Worm (Caenorhabditis elegans) whole organism, midembryonic: ENCODE results near the gene rhgf-1.

Experiments used
- T22C8.4 ChIP-seq: fragments of 200-800 bp; sonication (Bioruptor generic); IDR thresholded peaks from 2 replicates; pipeline ENCODE4 v1.3.6; 2022; ENCODE audit warnings: missing genetic modification characterization, missing compliant biosample characterization
- cog-1 ChIP-seq: sonication (generic microtip); optimal IDR thresholded peaks from 2 replicates; lab custom pipeline; 2016; ENCODE audit warnings: missing genetic modification characterization, missing compliant biosample characterization
- flt-1 ChIP-seq: fragments of 200-800 bp; sonication (Bioruptor generic); IDR thresholded peaks from 2 replicates; pipeline ENCODE4 v1.3.6; 2022; ENCODE audit warnings: missing genetic modification characterization, missing compliant biosample characterization
- klf-2 ChIP-seq: fragments of 200-800 bp; sonication (Bioruptor generic); conservative IDR thresholded peaks from 2 replicates; pipeline ENCODE4 v1.3.6; 2022; ENCODE audit warnings: missing genetic modification reagents, missing genetic modification characterization, missing compliant biosample characterization
- med-1 ChIP-seq: sonication (generic microtip); optimal IDR thresholded peaks from 2 replicates; lab custom pipeline; 2017; ENCODE audit warnings: missing genetic modification characterization, mild to moderate bottlenecking, missing compliant biosample characterization, antibody characterized with exemption, missing genetic modification reagents; ENCODE audit not compliant: insufficient read depth
- ref-1 ChIP-seq: fragments of 200-800 bp; sonication (Bioruptor generic); conservative IDR thresholded peaks from 2 replicates; pipeline ENCODE4 v1.3.6; 2022; ENCODE audit warnings: missing genetic modification reagents, missing genetic modification characterization, missing compliant biosample characterization
- tab-1 ChIP-seq: fragments of 200-800 bp; sonication (Bioruptor generic); IDR thresholded peaks from 2 replicates; pipeline ENCODE4 v1.3.6; 2022; ENCODE audit warnings: missing genetic modification characterization, missing compliant biosample characterization
- ztf-23 ChIP-seq: fragments of 200-800 bp; sonication (Bioruptor generic); IDR thresholded peaks from 2 replicates; pipeline ENCODE4 v1.3.6; 2022; ENCODE audit warnings: missing genetic modification reagents, missing genetic modification characterization, missing compliant biosample characterization
- ztf-29 ChIP-seq: fragments of 200-800 bp; sonication (Bioruptor generic); IDR thresholded peaks from 2 replicates; pipeline ENCODE4 v1.3.6; 2022; ENCODE audit warnings: missing genetic modification reagents, missing genetic modification characterization, missing compliant biosample characterization

- no peak for TF ChIP-seq T22C8.4 (GFP tag; lab: Robert Waterston, UW)
- TF ChIP-seq tab-1 (GFP tag; lab: Robert Waterston, UW) = no peak
- no peak for TF ChIP-seq ref-1 (GFP tag; lab: Robert Waterston, UW)
- no peak for TF ChIP-seq med-1 (GFP tag; lab: Kevin White, UChicago)
- TF ChIP-seq cog-1 (tag; lab: Kevin White, UChicago) = no peak
- TF ChIP-seq ztf-29 (GFP tag; lab: Robert Waterston, UW) = no peak
- TF ChIP-seq ztf-23 (GFP tag; lab: Robert Waterston, UW) = no peak
- TF ChIP-seq klf-2 = no peak
- TF ChIP-seq flt-1 (GFP tag; lab: Robert Waterston, UW) = no peak
These were observed 35.7 kb downstream of the rhgf-1 start for ce11 chrX:10675952-10676351.
